Worm (Caenorhabditis elegans): ENCODE measurements around the gene F36F12.3.

DNA sequence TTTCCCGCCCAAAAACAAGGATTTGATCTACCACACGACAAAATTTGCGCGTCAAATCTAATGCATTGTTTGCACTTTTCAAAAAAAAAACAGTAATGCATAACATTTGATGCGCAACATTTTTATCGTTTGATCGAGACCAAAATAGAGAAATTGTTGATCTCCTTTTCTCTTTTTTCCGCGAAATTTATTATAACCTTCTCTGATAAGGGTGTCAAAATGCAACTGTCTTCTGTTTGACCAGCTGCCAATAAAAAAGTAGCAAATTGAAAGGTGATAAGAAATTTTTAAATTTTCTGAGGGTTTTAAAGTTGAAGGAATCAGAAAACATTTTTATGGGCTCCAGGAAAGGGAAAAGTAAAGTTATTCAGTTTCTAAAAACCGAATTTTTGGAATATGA lies 51.4 kb downstream of the F36F12.3 start:
- TF ChIP-seq egl-27 (tag; optimal IDR thresholded peaks at IDR 0.05): no peak
- no peak for TF ChIP-seq blmp-1 (tag; optimal IDR thresholded peaks at IDR 0.05; ENCODE audit: insufficient read depth)
- TF ChIP-seq alr-1 (tag; optimal IDR thresholded peaks at IDR 0.05): no peak
- TF ChIP-seq unc-39 (tag; optimal IDR thresholded peaks at IDR 0.05): no peak
- no peak for TF ChIP-seq nhr-6 (tag; optimal IDR thresholded peaks at IDR 0.05)
- TF ChIP-seq nhr-237 (tag; optimal IDR thresholded peaks at IDR 0.05): no peak
- no peak for TF ChIP-seq lsy-2 (tag; optimal IDR thresholded peaks at IDR 0.05)
- TF ChIP-seq ceh-16 (tag; optimal IDR thresholded peaks at IDR 0.05): no peak
- TF ChIP-seq lin-11 (tag; optimal IDR thresholded peaks at IDR 0.05): no peak
- no peak for TF ChIP-seq ztf-11 (tag; optimal IDR thresholded peaks at IDR 0.05)
- TF ChIP-seq ZK546.5 (tag; optimal IDR thresholded peaks at IDR 0.05): no peak
- TF ChIP-seq ama-1 (optimal IDR thresholded peaks at IDR 0.05): no peak
- TF ChIP-seq sem-4 (tag; optimal IDR thresholded peaks at IDR 0.05): no peak
- no peak for TF ChIP-seq nhr-12 (tag; optimal IDR thresholded peaks at IDR 0.05)
